Worm (Caenorhabditis elegans) whole organism, L2 larva: ENCODE data around the gene dyc-1.

Source experiments
- R02D3.7 ChIP-seq: fragments of 150-350 bp; optimal IDR thresholded peaks from 2 replicates; lab custom pipeline; 2014; ENCODE audit warnings: missing biosample characterization, missing genetic modification characterization
- Y55F3AM.14 ChIP-seq: fragments of 200-800 bp; sonication (Bioruptor generic); optimal IDR thresholded peaks from 2 replicates; lab custom pipeline; 2018; ENCODE audit warnings: mild to moderate bottlenecking, missing genetic modification characterization, missing compliant biosample characterization
- ZK546.5 ChIP-seq: sonication (generic microtip); optimal IDR thresholded peaks from 2 replicates; lab custom pipeline; 2017; ENCODE audit warnings: missing biosample characterization, missing genetic modification characterization
- alr-1 ChIP-seq: fragments of 150-350 bp; optimal IDR thresholded peaks from 2 replicates; lab custom pipeline; 2014; ENCODE audit warnings: missing biosample characterization, missing genetic modification characterization
- aly-2 ChIP-seq: fragments of 150-350 bp; optimal IDR thresholded peaks from 2 replicates; lab custom pipeline; 2014; ENCODE audit warnings: missing biosample characterization, missing genetic modification characterization
- ama-1 ChIP-seq: fragments of 150-350 bp; optimal IDR thresholded peaks from 2 replicates; lab custom pipeline; 2018; ENCODE audit warnings: inconsistent platforms
- blmp-1 ChIP-seq: sonication (generic microtip); optimal IDR thresholded peaks from 2 replicates; lab custom pipeline; 2017; ENCODE audit warnings: missing genetic modification characterization, mild to moderate bottlenecking, missing compliant biosample characterization, antibody characterized with exemption, moderate library complexity; ENCODE audit not compliant: insufficient read depth
- ceh-82 ChIP-seq: fragments of 150-350 bp; optimal IDR thresholded peaks from 2 replicates; lab custom pipeline; 2014; ENCODE audit warnings: missing biosample characterization, missing genetic modification characterization
- crh-2 ChIP-seq: sonication (generic microtip); optimal IDR thresholded peaks from 2 replicates; lab custom pipeline; 2017; ENCODE audit warnings: missing biosample characterization, missing genetic modification characterization
- dmd-4 ChIP-seq: sonication (generic microtip); optimal IDR thresholded peaks from 2 replicates; lab custom pipeline; 2017; ENCODE audit warnings: missing biosample characterization, missing genetic modification characterization
- elt-1 ChIP-seq: fragments of 150-350 bp; optimal IDR thresholded peaks from 2 replicates; lab custom pipeline; 2014; ENCODE audit warnings: missing biosample characterization, missing genetic modification characterization
- elt-3 ChIP-seq: sonication (generic microtip); optimal IDR thresholded peaks from 2 replicates; lab custom pipeline; 2017; ENCODE audit warnings: missing biosample characterization, missing genetic modification characterization
- fos-1 ChIP-seq: fragments of 150-350 bp; optimal IDR thresholded peaks from 2 replicates; lab custom pipeline; 2014; ENCODE audit warnings: missing biosample characterization, missing genetic modification characterization
- lin-11 ChIP-seq: fragments of 150-350 bp; sonication (generic microtip); optimal IDR thresholded peaks from 2 replicates; lab custom pipeline; 2014; ENCODE audit warnings: missing biosample characterization, missing genetic modification characterization, inconsistent platforms, mixed read lengths
- lin-13 ChIP-seq: fragments of 150-350 bp; optimal IDR thresholded peaks from 2 replicates; lab custom pipeline; 2014; ENCODE audit warnings: missing biosample characterization, missing genetic modification reagents, missing genetic modification characterization
- lin-39 ChIP-seq: fragments of 150-350 bp; optimal IDR thresholded peaks from 2 replicates; lab custom pipeline; 2014; ENCODE audit warnings: missing biosample characterization, missing genetic modification reagents, missing genetic modification characterization
- lsy-2 ChIP-seq, 2 experiments: fragments of 150-350 bp in 1 of 2; sonication (generic microtip) in 1 of 2; optimal IDR thresholded peaks; 2 replicates each; lab custom pipeline; 2014 to 2017; ENCODE audit warnings: missing biosample characterization in 2 of 2, missing genetic modification characterization in 2 of 2
- mab-5 ChIP-seq: fragments of 150-350 bp; optimal IDR thresholded peaks from 2 replicates; lab custom pipeline; 2014; ENCODE audit warnings: missing biosample characterization, missing genetic modification characterization
- mbf-1 ChIP-seq: sonication (generic microtip); optimal IDR thresholded peaks from 2 replicates; lab custom pipeline; 2017; ENCODE audit warnings: missing biosample characterization, missing genetic modification characterization
- mdl-1 ChIP-seq, 2 experiments: fragments of 150-350 bp in 1 of 2; sonication (generic microtip) in 1 of 2; optimal IDR thresholded peaks; 2 replicates each; lab custom pipeline; 2017; ENCODE audit warnings: missing biosample characterization in 2 of 2, missing genetic modification characterization in 2 of 2
- nhr-10 ChIP-seq: sonication (generic microtip); optimal IDR thresholded peaks from 2 replicates; lab custom pipeline; 2017; ENCODE audit warnings: missing biosample characterization, missing genetic modification characterization
- nhr-11 ChIP-seq: fragments of 150-350 bp; optimal IDR thresholded peaks from 2 replicates; lab custom pipeline; 2014; ENCODE audit warnings: missing biosample characterization, missing genetic modification characterization
- nhr-12 ChIP-seq: fragments of 150-350 bp; optimal IDR thresholded peaks from 2 replicates; lab custom pipeline; 2014; ENCODE audit warnings: missing biosample characterization, missing genetic modification characterization
- nhr-21 ChIP-seq: fragments of 150-350 bp; optimal IDR thresholded peaks from 2 replicates; lab custom pipeline; 2014; ENCODE audit warnings: missing biosample characterization, missing genetic modification characterization
- nhr-23 ChIP-seq: fragments of 150-350 bp; optimal IDR thresholded peaks from 2 replicates; lab custom pipeline; 2014; ENCODE audit warnings: missing biosample characterization, missing genetic modification reagents, missing genetic modification characterization
- nhr-237 ChIP-seq: fragments of 150-350 bp; optimal IDR thresholded peaks from 2 replicates; lab custom pipeline; 2014; ENCODE audit warnings: missing biosample characterization, missing genetic modification characterization
- nhr-25 ChIP-seq: fragments of 150-350 bp; sonication (generic microtip); optimal IDR thresholded peaks from 3 replicates; lab custom pipeline; 2014; ENCODE audit warnings: missing biosample characterization, missing genetic modification characterization
- peb-1 ChIP-seq: fragments of 150-350 bp; optimal IDR thresholded peaks from 2 replicates; lab custom pipeline; 2014; ENCODE audit warnings: missing biosample characterization, missing genetic modification characterization
- sem-4 ChIP-seq: fragments of 150-350 bp; optimal IDR thresholded peaks from 2 replicates; lab custom pipeline; 2014; ENCODE audit warnings: missing biosample characterization, missing genetic modification reagents, missing genetic modification characterization
- sma-3 ChIP-seq: sonication (generic microtip); optimal IDR thresholded peaks from 2 replicates; lab custom pipeline; 2016; ENCODE audit warnings: missing genetic modification reagents, missing genetic modification characterization, missing compliant biosample characterization
- sma-9 ChIP-seq, 2 experiments: fragments of 150-350 bp in 1 of 2; sonication (generic microtip) in 1 of 2; optimal IDR thresholded peaks; 2 replicates each; lab custom pipeline; 2014 to 2016; ENCODE audit warnings: missing genetic modification characterization in 2 of 2, mild to moderate bottlenecking in 1 of 2, missing biosample characterization in 1 of 2, missing compliant biosample characterization in 1 of 2, missing genetic modification reagents in 1 of 2, moderate library complexity in 1 of 2
- unc-39 ChIP-seq: fragments of 150-350 bp; optimal IDR thresholded peaks from 2 replicates; lab custom pipeline; 2014; ENCODE audit warnings: missing biosample characterization, missing genetic modification characterization
- unc-55 ChIP-seq: fragments of 150-350 bp; sonication (generic microtip); optimal IDR thresholded peaks from 3 replicates; lab custom pipeline; 2014; ENCODE audit warnings: missing biosample characterization, missing genetic modification reagents, missing genetic modification characterization
- unc-62 ChIP-seq: fragments of 150-350 bp; optimal IDR thresholded peaks from 2 replicates; lab custom pipeline; 2014; ENCODE audit warnings: missing biosample characterization, missing genetic modification reagents, missing genetic modification characterization
- zag-1 ChIP-seq: fragments of 150-350 bp; optimal IDR thresholded peaks from 2 replicates; lab custom pipeline; 2014; ENCODE audit warnings: missing biosample characterization, missing genetic modification characterization
- ztf-11 ChIP-seq: sonication (generic microtip); optimal IDR thresholded peaks from 2 replicates; lab custom pipeline; 2017; ENCODE audit warnings: missing biosample characterization, missing genetic modification characterization

dyc-1 gene

ce11 chrX:14003538-14003937 lies 45.8 kb upstream of the dyc-1 start:
- peak; percentile 16 for TF ChIP-seq sma-9 (GFP tag; optimal IDR thresholded peaks at IDR 0.05; lab: Kevin White, UChicago)
- TF ChIP-seq sma-9 (tag; optimal IDR thresholded peaks at IDR 0.05; lab: Kevin White, UChicago): no peak
- TF ChIP-seq ama-1 (lab: Kevin White, UChicago): no peak
- TF ChIP-seq fos-1: peak; percentile 47
- TF ChIP-seq nhr-25 (tag; lab: Kevin White, UChicago): no peak

ce11 chrX:14008130-14008529 lies 41.2 kb upstream of the dyc-1 start:
- TF ChIP-seq zag-1 (tag; lab: Kevin White, UChicago) (no peak), mdl-1 (tag; optimal IDR thresholded peaks at IDR 0.05; lab: Kevin White, UChicago) (no peak), alr-1 (tag; lab: Kevin White, UChicago) (no peak), mbf-1 (no peak), ztf-11 (tag; lab: Kevin White, UChicago) (no peak), R02D3.7 (tag; lab: Kevin White, UChicago) (no peak), nhr-12 (no peak), nhr-11 (tag; lab: Kevin White, UChicago) (no peak), dmd-4 (no peak), blmp-1 (tag; lab: Kevin White, UChicago) (no peak), Y55F3AM.14 (GFP tag; lab: Kevin White, UChicago) (no peak), nhr-237 (tag; lab: Kevin White, UChicago) (no peak)
- TF ChIP-seq, all 48 proteins: peak for 0

- no peak for TF ChIP-seq unc-55 (GFP tag; lab: Kevin White, UChicago)
- TF ChIP-seq peb-1 (tag; lab: Kevin White, UChicago): no peak
- no peak for TF ChIP-seq nhr-10
- TF ChIP-seq aly-2: no peak
- TF ChIP-seq mbf-1: no peak
- no peak for TF ChIP-seq elt-1 (tag; lab: Kevin White, UChicago)
- no peak for TF ChIP-seq R02D3.7 (tag; lab: Kevin White, UChicago)
- no peak for TF ChIP-seq lin-11 (tag; lab: Kevin White, UChicago)
- TF ChIP-seq lin-13 (GFP tag; lab: Kevin White, UChicago): no peak
- TF ChIP-seq blmp-1 (tag; lab: Kevin White, UChicago): no peak
- TF ChIP-seq lin-39 (tag; lab: Kevin White, UChicago): no peak
- no peak for TF ChIP-seq ztf-11 (tag; lab: Kevin White, UChicago)
- TF ChIP-seq Y55F3AM.14 (GFP tag; lab: Kevin White, UChicago): no peak
- no peak for TF ChIP-seq nhr-25 (tag; lab: Kevin White, UChicago)
- no peak for TF ChIP-seq zag-1 (tag; lab: Kevin White, UChicago)
- TF ChIP-seq lsy-2 (tag; optimal IDR thresholded peaks at IDR 0.05; lab: Kevin White, UChicago): no peak
- TF ChIP-seq unc-39 (tag; lab: Kevin White, UChicago): no peak
- TF ChIP-seq sma-3: no peak
- no peak for TF ChIP-seq crh-2 (tag; lab: Kevin White, UChicago)
- TF ChIP-seq mab-5 (tag; lab: Kevin White, UChicago): no peak
Observed at ce11 chrX:14012417-14012816, 36.9 kb upstream of the dyc-1 start, which contains the start of gene tbc-19. tbc-19 (minus strand) TSS chrX:14012517.

ce11 chrX:14015366-14015765 lies 34.0 kb upstream of the dyc-1 start, which contains the start of gene C04C11.25:
C04C11.25 (minus strand) TSS chrX:14015466.
- no peak for TF ChIP-seq nhr-23 (tag; lab: Kevin White, UChicago)
- no peak for TF ChIP-seq sem-4 (tag; lab: Kevin White, UChicago)
- no peak for TF ChIP-seq alr-1 (tag; lab: Kevin White, UChicago)
- TF ChIP-seq elt-1 (tag; lab: Kevin White, UChicago): no peak
- no peak for TF ChIP-seq lin-11 (tag; lab: Kevin White, UChicago)
- no peak for TF ChIP-seq ZK546.5 (tag; lab: Kevin White, UChicago)
- TF ChIP-seq nhr-10: no peak
- TF ChIP-seq Y55F3AM.14 (GFP tag; lab: Kevin White, UChicago): no peak
- TF ChIP-seq ceh-82: no peak
- no peak for TF ChIP-seq crh-2 (tag; lab: Kevin White, UChicago)
- TF ChIP-seq R02D3.7 (tag; lab: Kevin White, UChicago): no peak
- no peak for TF ChIP-seq nhr-21 (tag; lab: Kevin White, UChicago)
- TF ChIP-seq nhr-25 (tag; lab: Kevin White, UChicago): no peak
- no peak for TF ChIP-seq unc-62
- TF ChIP-seq ztf-11 (tag; lab: Kevin White, UChicago): no peak
- no peak for TF ChIP-seq elt-3 (tag; lab: Kevin White, UChicago)
- TF ChIP-seq fos-1: no peak
- no peak for TF ChIP-seq ama-1 (lab: Kevin White, UChicago)
- no peak for TF ChIP-seq unc-39 (tag; lab: Kevin White, UChicago)
- TF ChIP-seq peb-1 (tag; lab: Kevin White, UChicago): no peak
